Worm (Caenorhabditis elegans): ENCODE results near the gene acr-20.

The acr-20 gene

DNA sequence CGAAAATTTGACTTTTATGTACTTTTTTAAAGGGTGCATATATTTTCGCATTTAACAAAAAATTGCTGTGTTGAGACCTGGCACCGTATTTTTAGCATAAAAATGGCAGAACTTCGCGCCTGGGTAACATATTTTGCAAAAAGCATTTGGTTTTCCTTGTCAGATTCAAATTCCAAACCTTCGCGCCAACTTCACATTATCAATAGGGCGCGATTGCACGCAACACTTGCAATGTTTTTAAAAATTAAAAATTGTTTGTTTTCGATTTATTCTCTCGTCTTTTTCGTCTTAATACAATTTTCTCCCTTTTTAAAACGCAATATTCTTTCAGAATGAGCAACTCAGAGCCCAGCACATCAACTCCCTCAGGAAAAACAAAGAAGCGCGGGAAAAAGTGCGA, 5.9 kb upstream of the acr-20 start, which contains the start of gene mes-2 (continued):
- no peak for TF ChIP-seq aly-2 (tag; optimal IDR thresholded peaks at IDR 0.05)
- peak; percentile 27 for TF ChIP-seq ceh-82 (tag; optimal IDR thresholded peaks at IDR 0.05)
- peak; percentile 63 for TF ChIP-seq F13H6.1 (tag; optimal IDR thresholded peaks at IDR 0.05)
- TF ChIP-seq alr-1 (tag; optimal IDR thresholded peaks at IDR 0.05), result no peak
- TF ChIP-seq nhr-6 (tag; optimal IDR thresholded peaks at IDR 0.05), result peak; percentile 55
- no peak for TF ChIP-seq mdl-1 (tag; optimal IDR thresholded peaks at IDR 0.05)
- TF ChIP-seq Y55F3AM.14 (GFP tag; optimal IDR thresholded peaks at IDR 0.05), result no peak
- TF ChIP-seq ztf-1 (GFP tag; conservative IDR thresholded peaks at IDR 0.05), result no peak
- TF ChIP-seq fos-1 (tag; optimal IDR thresholded peaks at IDR 0.05), result peak; percentile 16
- no peak for TF ChIP-seq nhr-77 (tag; optimal IDR thresholded peaks at IDR 0.05)

- TF ChIP-seq nhr-129 (tag; optimal IDR thresholded peaks at IDR 0.05) (no peak), egl-27 (tag; optimal IDR thresholded peaks at IDR 0.05) (no peak), lin-39 (tag; optimal IDR thresholded peaks at IDR 0.05) (no peak)
Measured at ce11 chrII:14381450-14381849, 3.8 kb upstream of the acr-20 start, which contains the start of gene sdz-26. TSS of gene sdz-26 (plus strand) at chrII:14381750.

- TF ChIP-seq unc-55 (GFP tag; optimal IDR thresholded peaks at IDR 0.05) (no peak), nhr-23 (tag; optimal IDR thresholded peaks at IDR 0.05) (no peak), sma-9 (GFP tag; optimal IDR thresholded peaks at IDR 0.05) (no peak), sma-9 (tag; optimal IDR thresholded peaks at IDR 0.05) (no peak), sem-4 (tag; optimal IDR thresholded peaks at IDR 0.05) (no peak), ceh-16 (tag; optimal IDR thresholded peaks at IDR 0.05) (no peak), lin-13 (GFP tag; optimal IDR thresholded peaks at IDR 0.05) (no peak), alr-1 (tag; optimal IDR thresholded peaks at IDR 0.05) (no peak), F13H6.1 (tag; optimal IDR thresholded peaks at IDR 0.05) (no peak), zag-1 (tag; optimal IDR thresholded peaks at IDR 0.05) (no peak), nhr-21 (tag; optimal IDR thresholded peaks at IDR 0.05) (no peak), mab-5 (tag; optimal IDR thresholded peaks at IDR 0.05) (no peak), unc-39 (tag; optimal IDR thresholded peaks at IDR 0.05) (no peak), sma-3 (GFP tag; optimal IDR thresholded peaks at IDR 0.05) (no peak), nhr-6 (tag; optimal IDR thresholded peaks at IDR 0.05) (no peak), ztf-4 (tag; optimal IDR thresholded peaks at IDR 0.05) (no peak), elt-1 (tag; optimal IDR thresholded peaks at IDR 0.05) (no peak), C34F6.9 (tag; optimal IDR thresholded peaks at IDR 0.05) (no peak), ama-1 (optimal IDR thresholded peaks at IDR 0.05) (no peak)
Measured at ce11 chrII:14380778-14381177, 3.1 kb upstream of the acr-20 start.

- TF ChIP-seq nhr-25 (tag; optimal IDR thresholded peaks at IDR 0.05) (no peak), C34F6.9 (tag; optimal IDR thresholded peaks at IDR 0.05) (no peak), nhr-237 (tag; optimal IDR thresholded peaks at IDR 0.05) (no peak), dmd-4 (tag; optimal IDR thresholded peaks at IDR 0.05) (no peak)
Measured at ce11 chrII:14374594-14374993, 3.1 kb downstream of the acr-20 start.

DNA sequence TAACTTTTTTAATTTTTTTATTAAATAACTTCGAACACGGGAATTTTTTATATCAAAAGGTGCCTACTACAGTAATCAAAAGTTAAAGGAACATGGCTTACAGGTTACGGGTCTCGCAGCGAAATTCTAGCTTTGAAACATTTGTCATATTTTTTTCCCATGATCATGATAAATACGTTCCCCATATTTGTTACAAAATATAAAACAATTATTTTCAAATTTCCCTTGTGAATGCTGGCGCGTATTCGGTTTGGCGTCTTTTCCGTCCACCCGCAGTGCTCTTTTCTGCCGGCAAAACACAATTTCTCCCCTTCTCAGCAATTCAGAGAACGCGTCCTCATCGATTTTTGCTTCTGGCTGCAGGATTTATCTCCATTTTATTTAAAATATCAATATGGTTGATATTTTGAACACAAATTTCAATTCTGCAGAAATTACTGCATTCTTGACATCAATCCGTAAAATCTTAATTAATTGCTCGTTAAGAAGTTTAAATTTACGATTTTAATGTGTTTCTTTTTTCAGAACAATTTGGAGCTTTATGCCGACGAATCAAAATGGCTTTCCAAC, 12.4 kb downstream of the acr-20 start, which contains the start of gene imb-2:
imb-2 (plus strand) TSS at position 520 of the 570 bp plus-strand sequence.
- TF ChIP-seq crh-2 (tag; optimal IDR thresholded peaks at IDR 0.05), result peak; percentile 60
- TF ChIP-seq blmp-1 (tag; optimal IDR thresholded peaks at IDR 0.05; ENCODE audit: insufficient read depth), result no peak
- TF ChIP-seq fos-1 (tag; optimal IDR thresholded peaks at IDR 0.05), result peak; percentile 18
- no peak for TF ChIP-seq alr-1 (tag; optimal IDR thresholded peaks at IDR 0.05)
- peak; percentile 80 for TF ChIP-seq unc-55 (GFP tag; optimal IDR thresholded peaks at IDR 0.05)
- peak; percentile 6 for TF ChIP-seq snpc-4 (tag; optimal IDR thresholded peaks at IDR 0.05)
- peak; percentile 23 to 88 for TF ChIP-seq lsy-2 (tag; optimal IDR thresholded peaks at IDR 0.05)
- no peak for TF ChIP-seq elt-3 (tag; optimal IDR thresholded peaks at IDR 0.05)
- TF ChIP-seq ama-1 (optimal IDR thresholded peaks at IDR 0.05), result no peak
- TF ChIP-seq zag-1 (tag; optimal IDR thresholded peaks at IDR 0.05), result peak; percentile 45
- TF ChIP-seq mab-5 (tag; optimal IDR thresholded peaks at IDR 0.05), result peak; percentile 43
- no peak for TF ChIP-seq Y55F3AM.14 (GFP tag; optimal IDR thresholded peaks at IDR 0.05)
- peak; percentile 44 for TF ChIP-seq nhr-129 (tag; optimal IDR thresholded peaks at IDR 0.05)
- TF ChIP-seq C34F6.9 (tag; optimal IDR thresholded peaks at IDR 0.05), result peak; percentile 68
- TF ChIP-seq mdl-1 (tag; optimal IDR thresholded peaks at IDR 0.05), result no peak
- TF ChIP-seq lin-11 (tag; optimal IDR thresholded peaks at IDR 0.05), result peak; percentile 66
